Fruit fly (Drosophila melanogaster): ENCODE results near the gene elm.

The elm gene

dm6 chr3R:5660198-5660893, 5.7 kb upstream of the elm start, which contains the start of gene Wdr33 (continued):
- no peak for TF ChIP-seq CG11247 (GFP tag; IDR thresholded peaks at IDR 0.05)
- no peak for TF ChIP-seq CG1233 (GFP tag; optimal IDR thresholded peaks at IDR 0.05)
- peak; percentile 87 for TF ChIP-seq Opbp (GFP tag; IDR thresholded peaks at IDR 0.05; ENCODE audit: partially characterized antibody)
- TF ChIP-seq Xbp1 (GFP tag; optimal IDR thresholded peaks at IDR 0.05), result peak; percentile 52
- peak; percentile 26; the same call in 1 of the 2 replicates for TF ChIP-seq CG14441 (GFP tag; IDR thresholded peaks at IDR 0.05)
- peak; percentile 82 for TF ChIP-seq nerfin-2 (GFP tag; IDR thresholded peaks at IDR 0.05; ENCODE audit: partially characterized antibody)
- TF ChIP-seq zen2 (GFP tag; IDR thresholded peaks at IDR 0.05; ENCODE audit: partially characterized antibody), result peak; percentile 70; the same call in 1 of the 3 replicates
- no peak for TF ChIP-seq p53 (GFP tag; optimal IDR thresholded peaks at IDR 0.05)
- peak; percentile 8 for TF ChIP-seq CG1529 (GFP tag; optimal IDR thresholded peaks at IDR 0.05)
- 0 out of 2 replicates have a peak, but pooled peaks have one; percentile 17 for TF ChIP-seq danr (GFP tag; IDR thresholded peaks at IDR 0.05)
- TF ChIP-seq lola (GFP tag; optimal IDR thresholded peaks at IDR 0.05), result peak in 1 of 3 experiments; percentile 56
- peak; percentile 60 for TF ChIP-seq CG2678 (tag; optimal IDR thresholded peaks at IDR 0.05)
- peak; percentile 6 for TF ChIP-seq dm (GFP tag; optimal IDR thresholded peaks at IDR 0.05)
- peak; percentile 54 for TF ChIP-seq Ssrp (tag; optimal IDR thresholded peaks at IDR 0.05)
- TF ChIP-seq CG15011 (GFP tag; optimal IDR thresholded peaks at IDR 0.05), result no peak
- peak; percentile 56 for TF ChIP-seq CG13424 (tag; optimal IDR thresholded peaks at IDR 0.05)
- peak; percentile 15 for TF ChIP-seq Bteb2 (GFP tag; optimal IDR thresholded peaks at IDR 0.05)
- TF ChIP-seq NC2β (GFP tag; optimal IDR thresholded peaks at IDR 0.05), result no peak
- peak; percentile 28 for TF ChIP-seq dmrt11E (tag; optimal IDR thresholded peaks at IDR 0.05)
- TF ChIP-seq CG9437 (GFP tag; optimal IDR thresholded peaks at IDR 0.05), result peak; percentile 45
- TF ChIP-seq CG3407 (GFP tag; optimal IDR thresholded peaks at IDR 0.05), result no peak
- TF ChIP-seq Hr78 (GFP tag; optimal IDR thresholded peaks at IDR 0.05), result no peak
- no peak for TF ChIP-seq CG4282 (GFP tag; optimal IDR thresholded peaks at IDR 0.05)
- peak; percentile 7; the same call in 1 of the 2 replicates for TF ChIP-seq slbo (GFP tag; IDR thresholded peaks at IDR 0.05)
- no peak for TF ChIP-seq CG7745 (tag; optimal IDR thresholded peaks at IDR 0.05)
- TF ChIP-seq BEAF-32 (GFP tag; optimal IDR thresholded peaks at IDR 0.05), result peak; percentile 82
- TF ChIP-seq Usf (GFP tag; optimal IDR thresholded peaks at IDR 0.05), result peak; percentile 21
- TF ChIP-seq Sin3A (optimal IDR thresholded peaks at IDR 0.05), result peak; percentile 60
- TF ChIP-seq CG17359 (tag; optimal IDR thresholded peaks at IDR 0.05), result peak; percentile 16
- peak; percentile 89 for TF ChIP-seq Doc3 (GFP tag; IDR thresholded peaks at IDR 0.05; ENCODE audit: partially characterized antibody)
- TF ChIP-seq CG12659 (GFP tag; optimal IDR thresholded peaks at IDR 0.05), result peak; percentile 43
- TF ChIP-seq tna (GFP tag; IDR thresholded peaks at IDR 0.05; ENCODE audit: partially characterized antibody), result peak; percentile 82
- TF ChIP-seq CG14710 (tag; optimal IDR thresholded peaks at IDR 0.05), result peak; percentile 59
- peak; percentile 69 for TF ChIP-seq CG13775 (GFP tag; optimal IDR thresholded peaks at IDR 0.05)
- TF ChIP-seq hb (GFP tag; IDR thresholded peaks at IDR 0.05; ENCODE audit: partially characterized antibody), result peak; percentile 84
- TF ChIP-seq hkb (optimal IDR thresholded peaks at IDR 0.05), result no peak
- 0 out of 2 replicates have a peak, but pooled peaks have one; percentile 9 for TF ChIP-seq hkb (GFP tag; IDR thresholded peaks at IDR 0.05)
- peak; percentile 1 for TF ChIP-seq her (GFP tag; optimal IDR thresholded peaks at IDR 0.05)
- TF ChIP-seq Dref (GFP tag; IDR thresholded peaks at IDR 0.05), result peak; percentile 64
- TF ChIP-seq Atf6 (GFP tag; IDR thresholded peaks at IDR 0.05), result no peak
- peak; percentile 43 for TF ChIP-seq CG15514 (GFP tag; optimal IDR thresholded peaks at IDR 0.05)
- peak; percentile 45 for TF ChIP-seq CG10462 (GFP tag; optimal IDR thresholded peaks at IDR 0.05)
- TF ChIP-seq CG42726 (GFP tag; IDR thresholded peaks at IDR 0.05; ENCODE audit: partially characterized antibody), result peak; percentile 68; the same call in 1 of the 2 replicates
- TF ChIP-seq CG31388 (GFP tag; optimal IDR thresholded peaks at IDR 0.05), result peak; percentile 21
- no peak for TF ChIP-seq NC2α (GFP tag; optimal IDR thresholded peaks at IDR 0.05)
- TF ChIP-seq CG32532 (GFP tag; IDR thresholded peaks at IDR 0.05), result peak; percentile 62
- TF ChIP-seq CG6689 (GFP tag; IDR thresholded peaks at IDR 0.05), result 0 out of 2 replicates have a peak, but pooled peaks have one; percentile 4
- TF ChIP-seq Chrac-16 (GFP tag; optimal IDR thresholded peaks at IDR 0.05), result peak; percentile 7

All from whole organism, embryonic.